Worm (Caenorhabditis elegans) whole organism, L4 larva: ENCODE measurements around the gene fbxb-85.

ENCODE experiments used
- F26F4.8 ChIP-seq: fragments of 200-800 bp; sonication (Bioruptor generic); conservative IDR thresholded peaks from 2 replicates; pipeline ENCODE4 v1.3.6; 2022; ENCODE audit warnings: missing genetic modification characterization, missing compliant biosample characterization
- F49E8.2 ChIP-seq: sonication (generic microtip); optimal IDR thresholded peaks from 2 replicates; lab custom pipeline; 2016; ENCODE audit warnings: missing compliant biosample characterization, mild to moderate bottlenecking, missing genetic modification characterization, borderline replicate concordance
- R02D3.7 ChIP-seq: fragments of 150-350 bp; sonication (generic microtip); optimal IDR thresholded peaks from 3 replicates; lab custom pipeline; 2014; ENCODE audit warnings: missing biosample characterization, missing genetic modification characterization
- T20F7.1 ChIP-seq: fragments of 200-800 bp; sonication (Bioruptor generic); optimal IDR thresholded peaks from 2 replicates; lab custom pipeline; 2018; ENCODE audit warnings: mild to moderate bottlenecking, missing genetic modification characterization, missing compliant biosample characterization
- T26A8.4 ChIP-seq: fragments of 200-800 bp; sonication (Bioruptor generic); IDR thresholded peaks from 2 replicates; pipeline ENCODE4 v1.3.6; 2022; ENCODE audit warnings: missing genetic modification characterization, missing compliant biosample characterization
- ZK546.5 ChIP-seq, 2 experiments: sonication (generic microtip); optimal IDR thresholded peaks; 2 replicates each; lab custom pipeline; 2017; ENCODE audit warnings: missing biosample characterization in 2 of 2, missing genetic modification characterization in 2 of 2
- aha-1 ChIP-seq: fragments of 150-350 bp; peaks from one replicate; lab custom pipeline; 2014; ENCODE audit warnings: missing biosample characterization, missing genetic modification characterization
- ceh-28 ChIP-seq: fragments of 150-350 bp; optimal IDR thresholded peaks from 2 replicates; lab custom pipeline; 2014; ENCODE audit warnings: missing biosample characterization, missing genetic modification reagents, missing genetic modification characterization
- ceh-44 ChIP-seq: fragments of 200-800 bp; sonication (Bioruptor generic); IDR thresholded peaks from 2 replicates; pipeline ENCODE4 v1.3.6; 2022; ENCODE audit warnings: missing genetic modification reagents, missing genetic modification characterization, missing compliant biosample characterization
- ceh-82 ChIP-seq: sonication (generic microtip); optimal IDR thresholded peaks from 2 replicates; lab custom pipeline; 2017; ENCODE audit warnings: missing biosample characterization, missing genetic modification characterization
- ces-1 ChIP-seq: fragments of 150-350 bp; sonication (generic microtip); optimal IDR thresholded peaks from 4 replicates; lab custom pipeline; 2014; ENCODE audit warnings: missing biosample characterization, missing genetic modification reagents, missing genetic modification characterization
- cey-2 ChIP-seq: sonication (generic microtip); optimal IDR thresholded peaks from 3 replicates; lab custom pipeline; 2017; ENCODE audit warnings: missing genetic modification characterization, mild to moderate bottlenecking, missing compliant biosample characterization, antibody characterized with exemption, borderline replicate concordance; ENCODE audit not compliant: insufficient read depth
- ctbp-1 ChIP-seq: fragments of 200-800 bp; sonication (Bioruptor generic); IDR thresholded peaks from 2 replicates; pipeline ENCODE4 v1.3.6; 2022; ENCODE audit warnings: missing genetic modification reagents, missing genetic modification characterization, missing compliant biosample characterization
- daf-16 ChIP-seq, 3 experiments: sonication (generic microtip); optimal IDR thresholded peaks; 2 replicates each; lab custom pipeline; 2016 to 2017; ENCODE audit warnings: missing genetic modification characterization in 3 of 3, missing genetic modification reagents in 3 of 3, mild to moderate bottlenecking in 2 of 3, missing compliant biosample characterization in 2 of 3, missing biosample characterization in 1 of 3, moderate library complexity in 1 of 3
- dmd-8 ChIP-seq: fragments of 200-800 bp; sonication (Bioruptor generic); IDR thresholded peaks from 2 replicates; pipeline ENCODE4 v1.3.6; 2022; ENCODE audit warnings: missing genetic modification characterization, missing compliant biosample characterization
- duxl-1 ChIP-seq: sonication (generic microtip); optimal IDR thresholded peaks from 2 replicates; lab custom pipeline; 2016; ENCODE audit warnings: mild to moderate bottlenecking, missing genetic modification characterization, moderate library complexity, missing compliant biosample characterization; ENCODE audit not compliant: poor library complexity
- dve-1 ChIP-seq: sonication (generic microtip); optimal IDR thresholded peaks from 2 replicates; lab custom pipeline; 2017; ENCODE audit warnings: antibody characterized with exemption, mild to moderate bottlenecking, missing genetic modification characterization, missing compliant biosample characterization; ENCODE audit not compliant: insufficient read depth
- egl-27 ChIP-seq: sonication (generic microtip); optimal IDR thresholded peaks from 3 replicates; lab custom pipeline; 2017; ENCODE audit warnings: missing biosample characterization, missing genetic modification reagents, missing genetic modification characterization
- egl-43 ChIP-seq: fragments of 200-800 bp; sonication (Bioruptor generic); IDR thresholded peaks from 2 replicates; pipeline ENCODE4 v1.3.6; 2022; ENCODE audit warnings: missing genetic modification reagents, missing genetic modification characterization, missing compliant biosample characterization
- fkh-10 ChIP-seq: fragments of 150-350 bp; optimal IDR thresholded peaks from 2 replicates; lab custom pipeline; 2014; ENCODE audit warnings: missing biosample characterization, missing genetic modification reagents, missing genetic modification characterization
- fos-1 ChIP-seq: fragments of 150-350 bp; optimal IDR thresholded peaks from 2 replicates; lab custom pipeline; 2014; ENCODE audit warnings: missing biosample characterization, missing genetic modification characterization
- gei-8 ChIP-seq: fragments of 200-800 bp; sonication (Bioruptor generic); optimal IDR thresholded peaks from 2 replicates; lab custom pipeline; 2018; ENCODE audit warnings: mild to moderate bottlenecking, missing genetic modification characterization, missing compliant biosample characterization
- hif-1 ChIP-seq, 2 experiments: sonication (generic microtip); optimal IDR thresholded peaks; 2 replicates each; lab custom pipeline; 2016 to 2017; ENCODE audit warnings: missing compliant biosample characterization in 2 of 2, missing genetic modification characterization in 2 of 2, missing genetic modification reagents in 2 of 2, missing genotype in 2 of 2, mild to moderate bottlenecking in 1 of 2
- hmg-1.1 ChIP-seq: fragments of 200-800 bp; sonication (Bioruptor generic); IDR thresholded peaks from 2 replicates; pipeline ENCODE4 v1.3.6; 2022; ENCODE audit warnings: missing genetic modification reagents, missing genetic modification characterization, missing compliant biosample characterization
- jun-1 ChIP-seq: fragments of 150-350 bp; optimal IDR thresholded peaks from 2 replicates; lab custom pipeline; 2014; ENCODE audit warnings: missing biosample characterization, missing genetic modification reagents, missing genetic modification characterization
- lim-7 ChIP-seq: fragments of 200-800 bp; sonication (Bioruptor generic); IDR thresholded peaks from 2 replicates; pipeline ENCODE4 v1.3.6; 2022; ENCODE audit warnings: missing genetic modification characterization, missing compliant biosample characterization
- lin-13 ChIP-seq: fragments of 150-350 bp; optimal IDR thresholded peaks from 2 replicates; lab custom pipeline; 2014; ENCODE audit warnings: missing biosample characterization, missing genetic modification reagents, missing genetic modification characterization
- lir-3 ChIP-seq: sonication (generic microtip); optimal IDR thresholded peaks from 2 replicates; lab custom pipeline; 2016; ENCODE audit warnings: mild to moderate bottlenecking, missing genetic modification characterization, missing compliant biosample characterization
- lsy-2 ChIP-seq, 2 experiments: fragments of 150-350 bp in 1 of 2; sonication (generic microtip) in 1 of 2; optimal IDR thresholded peaks; 2 replicates each; lab custom pipeline; 2014 to 2017; ENCODE audit warnings: missing biosample characterization in 2 of 2, missing genetic modification characterization in 2 of 2
- mdl-1 ChIP-seq, 2 experiments: fragments of 150-350 bp in 1 of 2; sonication (generic microtip) in 1 of 2; optimal IDR thresholded peaks; 2 replicates each; lab custom pipeline; 2014 to 2017; ENCODE audit warnings: missing biosample characterization in 2 of 2, missing genetic modification characterization in 2 of 2
- mdt-29 ChIP-seq: fragments of 200-800 bp; sonication (Bioruptor generic); IDR thresholded peaks from 2 replicates; pipeline ENCODE4 v1.3.6; 2022; ENCODE audit warnings: missing genetic modification reagents, missing genetic modification characterization, missing compliant biosample characterization
- mep-1 ChIP-seq: fragments of 150-350 bp; sonication (generic microtip); optimal IDR thresholded peaks from 3 replicates; lab custom pipeline; 2014; ENCODE audit warnings: missing biosample characterization, missing genetic modification characterization
- mxl-2 ChIP-seq: fragments of 200-800 bp; sonication (Bioruptor generic); conservative IDR thresholded peaks from 2 replicates; pipeline ENCODE4 v1.3.6; 2022; ENCODE audit warnings: missing genetic modification reagents, missing genetic modification characterization, missing compliant biosample characterization
- nhr-11 ChIP-seq: fragments of 150-350 bp; optimal IDR thresholded peaks from 2 replicates; lab custom pipeline; 2014; ENCODE audit warnings: missing biosample characterization, missing genetic modification characterization
- nhr-28 ChIP-seq: fragments of 150-350 bp; optimal IDR thresholded peaks from 2 replicates; lab custom pipeline; 2014; ENCODE audit warnings: missing biosample characterization, missing genetic modification characterization
- nhr-41 ChIP-seq: fragments of 200-800 bp; sonication (Bioruptor generic); IDR thresholded peaks from 2 replicates; pipeline ENCODE4 v1.3.6; 2022; ENCODE audit warnings: missing genetic modification reagents, missing genetic modification characterization, missing compliant biosample characterization
- nhr-42 ChIP-seq: fragments of 200-800 bp; sonication (Bioruptor generic); IDR thresholded peaks from 2 replicates; pipeline ENCODE4 v1.3.6; 2022; ENCODE audit warnings: missing genetic modification characterization, missing compliant biosample characterization
- nhr-6 ChIP-seq: fragments of 150-350 bp; optimal IDR thresholded peaks from 2 replicates; lab custom pipeline; 2014; ENCODE audit warnings: missing biosample characterization, missing genetic modification characterization
- pha-4 ChIP-seq, 2 experiments: fragments of 150-350 bp in 1 of 2; fragments of 200-800 bp in 1 of 2; sonication (Bioruptor generic) in 1 of 2; IDR thresholded peaks in 1 of 2; optimal IDR thresholded peaks in 1 of 2; 2 replicates each; pipeline versions ENCODE4 v1.3.6 to Lab custom; 2014 to 2022; ENCODE audit warnings: missing genetic modification characterization in 2 of 2, missing genetic modification reagents in 2 of 2, missing biosample characterization in 1 of 2, missing compliant biosample characterization in 1 of 2
- php-3 ChIP-seq: fragments of 200-800 bp; sonication (Bioruptor generic); IDR thresholded peaks from 2 replicates; pipeline ENCODE4 v1.3.6; 2022; ENCODE audit warnings: missing genetic modification reagents, missing genetic modification characterization, missing compliant biosample characterization
- set-16 ChIP-seq: fragments of 200-800 bp; sonication (Bioruptor generic); IDR thresholded peaks from 2 replicates; pipeline ENCODE4 v1.3.6; 2022; ENCODE audit warnings: missing genetic modification reagents, missing genetic modification characterization, missing compliant biosample characterization
- spr-1 ChIP-seq: sonication (generic microtip); optimal IDR thresholded peaks from 2 replicates; lab custom pipeline; 2016; ENCODE audit warnings: mild to moderate bottlenecking, missing genetic modification characterization, missing compliant biosample characterization
- unc-130 ChIP-seq: sonication (generic microtip); optimal IDR thresholded peaks from 2 replicates; lab custom pipeline; 2016; ENCODE audit warnings: missing genetic modification reagents, missing genetic modification characterization, missing compliant biosample characterization
- unc-39 ChIP-seq: sonication (generic microtip); optimal IDR thresholded peaks from 2 replicates; lab custom pipeline; 2017; ENCODE audit warnings: missing biosample characterization, missing genetic modification characterization
- vab-7 ChIP-seq: fragments of 200-800 bp; sonication (Bioruptor generic); IDR thresholded peaks from 2 replicates; pipeline ENCODE4 v1.3.6; 2022; ENCODE audit warnings: missing genetic modification reagents, missing genetic modification characterization, missing compliant biosample characterization
- zfp-2 ChIP-seq: sonication (generic microtip); optimal IDR thresholded peaks from 2 replicates; lab custom pipeline; 2016; ENCODE audit warnings: mild to moderate bottlenecking, missing genetic modification characterization, missing compliant biosample characterization
- zfp-3 ChIP-seq: fragments of 200-800 bp; sonication (Bioruptor generic); conservative IDR thresholded peaks from 2 replicates; pipeline ENCODE4 v1.3.6; 2022; ENCODE audit warnings: missing genetic modification reagents, missing genetic modification characterization, missing compliant biosample characterization
- zip-11 ChIP-seq: fragments of 200-800 bp; sonication (Bioruptor generic); IDR thresholded peaks from 2 replicates; pipeline ENCODE4 v1.3.6; 2022; ENCODE audit warnings: missing genetic modification characterization, missing compliant biosample characterization
- zip-2 ChIP-seq: fragments of 150-350 bp; optimal IDR thresholded peaks from 2 replicates; lab custom pipeline; 2014; ENCODE audit warnings: missing biosample characterization, missing genetic modification characterization
- ztf-11 ChIP-seq: fragments of 150-350 bp; optimal IDR thresholded peaks from 2 replicates; lab custom pipeline; 2014; ENCODE audit warnings: missing biosample characterization, missing genetic modification characterization

fbxb-85 gene

ce11 chrIII:10848858-10849257 is at the start of gene fbxb-85, which contains the start of gene hex-3 (continued):
- peak; percentile 94 for TF ChIP-seq hmg-1.1
- peak; percentile 88 for TF ChIP-seq F49E8.2 (tag; lab: Kevin White, UChicago)
- TF ChIP-seq daf-16 (GFP tag; optimal IDR thresholded peaks at IDR 0.05; lab: Kevin White, UChicago): peak; percentile 12 to 89
- peak; percentile 86 for TF ChIP-seq daf-16 (tag; optimal IDR thresholded peaks at IDR 0.05; lab: Kevin White, UChicago)
- TF ChIP-seq nhr-28 (tag; lab: Kevin White, UChicago): peak; percentile 51
- TF ChIP-seq ceh-82 (tag; lab: Kevin White, UChicago): no peak
- TF ChIP-seq vab-7: peak; percentile 60; the same call in 1 of the 2 replicates
- TF ChIP-seq nhr-6 (tag; lab: Kevin White, UChicago): peak; percentile 91
- no peak for TF ChIP-seq nhr-41 (GFP tag; lab: Robert Waterston, UW)
- TF ChIP-seq ztf-11 (tag; lab: Kevin White, UChicago): no peak
- peak; percentile 94 for TF ChIP-seq mep-1 (tag; lab: Kevin White, UChicago)
- peak; percentile 89 for TF ChIP-seq duxl-1 (tag; lab: Kevin White, UChicago)
- no peak for TF ChIP-seq unc-39 (tag; lab: Kevin White, UChicago)
- peak; percentile 60 to 75 for TF ChIP-seq hif-1 (tag; optimal IDR thresholded peaks at IDR 0.05; lab: Kevin White, UChicago)
- TF ChIP-seq fos-1 (tag; lab: Kevin White, UChicago): no peak
- peak; percentile 82 for TF ChIP-seq T20F7.1 (GFP tag; lab: Kevin White, UChicago)
- TF ChIP-seq cey-2 (tag; lab: Kevin White, UChicago): no peak
- peak; percentile 83 for TF ChIP-seq pha-4 (GFP tag; IDR thresholded peaks at IDR 0.05; lab: Robert Waterston, UW)
- no peak for TF ChIP-seq pha-4 (tag; optimal IDR thresholded peaks at IDR 0.05; lab: Kevin White, UChicago)
- no peak for TF ChIP-seq F26F4.8 (GFP tag; lab: Robert Waterston, UW)
- TF ChIP-seq ceh-44: peak; percentile 66; the same call in 1 of the 2 replicates
- TF ChIP-seq lim-7 (GFP tag; lab: Robert Waterston, UW): no peak
- TF ChIP-seq zip-11 (GFP tag; lab: Robert Waterston, UW): no peak
- TF ChIP-seq egl-43 (GFP tag; lab: Robert Waterston, UW): peak; percentile 81; the same call in 1 of the 2 replicates
- peak in 1 of 2 experiments; percentile 3 for TF ChIP-seq mdl-1 (tag; optimal IDR thresholded peaks at IDR 0.05; lab: Kevin White, UChicago)
- no peak for TF ChIP-seq R02D3.7 (tag; lab: Kevin White, UChicago)
- peak; percentile 57 for TF ChIP-seq ces-1
- peak; percentile 56 to 96 for TF ChIP-seq lsy-2 (tag; optimal IDR thresholded peaks at IDR 0.05; lab: Kevin White, UChicago)
- TF ChIP-seq aha-1 (tag; lab: Kevin White, UChicago): peak; percentile 89
- peak; percentile 95 for TF ChIP-seq T26A8.4
- peak; percentile 77 for TF ChIP-seq lin-13 (GFP tag; lab: Kevin White, UChicago)
- TF ChIP-seq ctbp-1 (GFP tag; lab: Robert Waterston, UW): peak; percentile 84
- peak; percentile 88 for TF ChIP-seq jun-1 (tag; lab: Kevin White, UChicago)
- TF ChIP-seq lir-3 (tag; lab: Kevin White, UChicago): no peak
- TF ChIP-seq php-3 (GFP tag; lab: Robert Waterston, UW): peak; percentile 82
- TF ChIP-seq fkh-10 (GFP tag; lab: Kevin White, UChicago): peak; percentile 89
- TF ChIP-seq dve-1 (tag; lab: Kevin White, UChicago): peak; percentile 98
- peak; percentile 67 for TF ChIP-seq unc-130 (GFP tag; lab: Kevin White, UChicago)
- no peak for TF ChIP-seq zfp-2
- peak; percentile 26; the same call in 1 of the 2 replicates for TF ChIP-seq set-16 (GFP tag; lab: Robert Waterston, UW)
- peak; percentile 92 for TF ChIP-seq spr-1
- TF ChIP-seq nhr-42 (GFP tag; lab: Robert Waterston, UW): peak; percentile 93
- no peak for TF ChIP-seq mxl-2 (GFP tag; lab: Robert Waterston, UW)
- peak; percentile 68 for TF ChIP-seq zip-2 (tag; lab: Kevin White, UChicago)
- TF ChIP-seq mdt-29 (GFP tag; lab: Robert Waterston, UW): peak; percentile 70
- TF ChIP-seq gei-8 (GFP tag; lab: Kevin White, UChicago): no peak
- no peak for TF ChIP-seq ZK546.5 (tag; optimal IDR thresholded peaks at IDR 0.05; lab: Kevin White, UChicago)
- TF ChIP-seq nhr-11 (tag; lab: Kevin White, UChicago): peak; percentile 73
- TF ChIP-seq zfp-3: peak; percentile 84
- no peak for TF ChIP-seq dmd-8 (GFP tag; lab: Robert Waterston, UW)
- no peak for TF ChIP-seq egl-27 (tag; lab: Kevin White, UChicago)
- no peak for TF ChIP-seq ceh-28 (tag; lab: Kevin White, UChicago)
